Worm (Caenorhabditis elegans): ENCODE measurements around the gene glrx-22.

DNA sequence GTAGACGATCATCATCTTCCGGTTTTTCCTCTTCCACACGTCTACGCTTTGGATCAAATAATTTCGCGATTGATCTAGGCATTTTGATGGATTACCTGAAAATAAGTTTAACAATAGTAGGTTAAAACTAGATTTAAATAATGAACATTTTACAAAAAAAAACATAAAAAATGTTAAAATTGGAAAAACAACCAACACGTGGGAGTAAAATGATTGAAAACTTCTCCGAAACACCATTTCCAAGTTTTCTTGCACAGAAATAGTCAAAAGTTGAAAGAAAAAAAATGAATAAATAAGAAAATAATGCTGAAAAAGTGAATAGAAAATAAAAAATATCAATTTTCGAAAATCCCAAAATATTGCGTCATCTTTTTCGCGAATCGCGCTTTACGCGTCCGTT, 10.7 kb upstream of the glrx-22 start, which contains the start of gene C07G1.7:
- TF ChIP-seq dpl-1 (GFP tag; optimal IDR thresholded peaks at IDR 0.05) (no peak), aha-1 (tag) (no peak), nhr-11 (tag; optimal IDR thresholded peaks at IDR 0.05) (no peak), lin-15B (tag; optimal IDR thresholded peaks at IDR 0.05) (no peak), daf-16 (GFP tag; optimal IDR thresholded peaks at IDR 0.05) (no peak), daf-16 (tag; optimal IDR thresholded peaks at IDR 0.05) (no peak), fos-1 (tag; optimal IDR thresholded peaks at IDR 0.05) (no peak), ztf-11 (tag; optimal IDR thresholded peaks at IDR 0.05) (no peak), pqm-1 (tag; optimal IDR thresholded peaks at IDR 0.05) (no peak), F49E8.2 (tag; optimal IDR thresholded peaks at IDR 0.05; ENCODE audit: borderline replicate concordance) (no peak)
